Worm (Caenorhabditis elegans) whole organism, L1 larva: ENCODE measurements around the gene F17C8.7.

Experiments
- Y116A8C.19 ChIP-seq: sonication (generic microtip); optimal IDR thresholded peaks from 2 replicates; lab custom pipeline; 2016; ENCODE audit warnings: missing compliant biosample characterization, missing genetic modification characterization, borderline replicate concordance
- ama-1 ChIP-seq: fragments of 150-350 bp; optimal IDR thresholded peaks from 2 replicates; lab custom pipeline; 2014
- dpl-1 ChIP-seq, 3 experiments: fragments of 150-350 bp in 2 of 3; sonication (generic microtip) in 1 of 3; optimal IDR thresholded peaks; 2 replicates each; lab custom pipeline; 2014 to 2017; ENCODE audit warnings: missing biosample characterization in 3 of 3, missing genetic modification characterization in 3 of 3, missing genetic modification reagents in 3 of 3
- egl-27 ChIP-seq, 2 experiments: fragments of 150-350 bp in 1 of 2; sonication (generic microtip); optimal IDR thresholded peaks; 3 replicates each; lab custom pipeline; 2017 to 2018; ENCODE audit warnings: missing biosample characterization in 2 of 2, missing genetic modification characterization in 2 of 2, missing genetic modification reagents in 2 of 2
- elt-3 ChIP-seq, 6 experiments: fragments of 150-350 bp in 1 of 6; sonication (generic microtip); optimal IDR thresholded peaks; 2 replicates each; lab custom pipeline; 2017 to 2018; ENCODE audit warnings: missing biosample characterization in 6 of 6, missing genetic modification characterization in 6 of 6, inconsistent platforms in 1 of 6
- isw-1 ChIP-seq: fragments of 200-800 bp; sonication (Bioruptor generic); IDR thresholded peaks from 2 replicates; pipeline ENCODE4 v1.3.6; 2022; ENCODE audit warnings: missing genetic modification characterization, missing compliant biosample characterization
- jun-1 ChIP-seq: fragments of 150-350 bp; optimal IDR thresholded peaks from 2 replicates; lab custom pipeline; 2014; ENCODE audit warnings: missing biosample characterization, missing genetic modification reagents, missing genetic modification characterization
- lin-13 ChIP-seq: fragments of 150-350 bp; optimal IDR thresholded peaks from 2 replicates; lab custom pipeline; 2014; ENCODE audit warnings: missing biosample characterization, missing genetic modification reagents, missing genetic modification characterization
- lin-39 ChIP-seq: fragments of 150-350 bp; optimal IDR thresholded peaks from 2 replicates; lab custom pipeline; 2014; ENCODE audit warnings: missing biosample characterization, missing genetic modification reagents, missing genetic modification characterization
- ztf-4 ChIP-seq: fragments of 150-350 bp; optimal IDR thresholded peaks from 2 replicates; lab custom pipeline; 2014; ENCODE audit warnings: missing biosample characterization, missing genetic modification characterization

ce11 chrIII:4766842-4767241, 31.3 kb downstream of the F17C8.7 start:
- no peak for TF ChIP-seq lin-39 (tag; lab: Kevin White, UChicago)
- TF ChIP-seq elt-3 (tag; optimal IDR thresholded peaks at IDR 0.05; lab: Kevin White, UChicago) = peak in 1 of 6 experiments; percentile 5
- no peak for TF ChIP-seq ama-1 (lab: Kevin White, UChicago)
- no peak for TF ChIP-seq jun-1 (tag; lab: Kevin White, UChicago)
- no peak for TF ChIP-seq ztf-4 (tag; lab: Kevin White, UChicago)
- TF ChIP-seq egl-27 (tag; optimal IDR thresholded peaks at IDR 0.05; lab: Kevin White, UChicago) = no peak
- no peak for TF ChIP-seq dpl-1 (GFP tag; optimal IDR thresholded peaks at IDR 0.05; lab: Kevin White, UChicago)
- TF ChIP-seq Y116A8C.19 (tag; lab: Kevin White, UChicago) = no peak
- no peak for TF ChIP-seq lin-13 (GFP tag; lab: Kevin White, UChicago)
- no peak for TF ChIP-seq isw-1 (GFP tag; lab: Robert Waterston, UW)
